Worm (Caenorhabditis elegans): ENCODE measurements around the gene lge-1.

lge-1 gene

ce11 chrX:10971118-10971517 lies 4.8 kb downstream of the lge-1 start:
- TF ChIP-seq lin-13 (tag; optimal IDR thresholded peaks at IDR 0.05) (no peak), snpc-4 (tag; optimal IDR thresholded peaks at IDR 0.05) (no peak), nhr-12 (tag; optimal IDR thresholded peaks at IDR 0.05) (no peak), nhr-76 (tag; optimal IDR thresholded peaks at IDR 0.05) (no peak), mep-1 (tag; optimal IDR thresholded peaks at IDR 0.05) (no peak), ces-1 (GFP tag; optimal IDR thresholded peaks at IDR 0.05) (no peak), zip-8 (tag; optimal IDR thresholded peaks at IDR 0.05) (no peak), bed-3 (GFP tag; optimal IDR thresholded peaks at IDR 0.05) (no peak), ham-2 (GFP tag; optimal IDR thresholded peaks at IDR 0.05) (no peak), drap-1 (GFP tag; optimal IDR thresholded peaks at IDR 0.05) (no peak), tbx-8 (GFP tag; optimal IDR thresholded peaks at IDR 0.05) (no peak), M03D4.4 (tag; optimal IDR thresholded peaks at IDR 0.05) (no peak), ceh-39 (tag; optimal IDR thresholded peaks at IDR 0.05) (no peak), mls-2 (tag; optimal IDR thresholded peaks at IDR 0.05) (no peak), pha-4 (tag; optimal IDR thresholded peaks at IDR 0.05) (no peak)

- TF ChIP-seq ham-2 (GFP tag; optimal IDR thresholded peaks at IDR 0.05) = no peak
These were observed 10.3 kb downstream of the lge-1 start for ce11 chrX:10976447-10977196.

- TF ChIP-seq lin-32 (GFP tag; optimal IDR thresholded peaks at IDR 0.05) (no peak), ces-1 (GFP tag; optimal IDR thresholded peaks at IDR 0.05) (peak; percentile 38), M03D4.4 (tag; optimal IDR thresholded peaks at IDR 0.05) (no peak)
These were observed 12.8 kb downstream of the lge-1 start, which contains the start of gene pxn-2 for ce11 chrX:10979186-10979585. Gene pxn-2, minus strand, starts transcription at chrX:10979286.

DNA sequence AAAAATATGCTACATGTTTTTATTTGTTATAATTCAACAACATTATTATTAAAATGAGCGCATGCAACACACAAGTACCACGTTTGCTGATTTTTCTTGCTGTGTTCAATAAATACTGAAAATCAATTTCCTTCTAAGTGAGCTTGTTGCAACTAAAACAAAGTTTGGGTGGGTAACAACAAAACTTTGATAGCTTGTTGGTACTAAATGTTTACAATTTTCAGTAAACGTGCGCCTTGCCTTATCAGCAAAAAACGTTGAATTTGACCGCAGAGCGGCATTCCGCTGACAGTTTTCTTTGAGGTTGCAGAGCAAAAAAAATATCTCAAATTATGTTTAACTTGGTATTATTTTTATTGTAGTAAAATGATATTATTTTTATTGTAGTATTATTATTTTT lies 15.0 kb downstream of the lge-1 start:
- TF ChIP-seq nhr-237 (tag; optimal IDR thresholded peaks at IDR 0.05) (no peak), elt-1 (tag; optimal IDR thresholded peaks at IDR 0.05; ENCODE audit: borderline replicate concordance, insufficient read depth) (no peak), pha-4 (tag; optimal IDR thresholded peaks at IDR 0.05) (no peak), tbx-8 (GFP tag; optimal IDR thresholded peaks at IDR 0.05) (no peak), mls-2 (tag; optimal IDR thresholded peaks at IDR 0.05) (no peak), mep-1 (tag; optimal IDR thresholded peaks at IDR 0.05) (no peak), snpc-4 (tag; optimal IDR thresholded peaks at IDR 0.05) (no peak), ceh-43 (GFP tag; optimal IDR thresholded peaks at IDR 0.05) (no peak), unc-39 (tag; optimal IDR thresholded peaks at IDR 0.05) (no peak), flh-1 (GFP tag; optimal IDR thresholded peaks at IDR 0.05) (no peak), unc-62 (GFP tag; optimal IDR thresholded peaks at IDR 0.05) (no peak), ham-2 (GFP tag; optimal IDR thresholded peaks at IDR 0.05) (no peak), nhr-12 (tag; optimal IDR thresholded peaks at IDR 0.05) (no peak), blmp-1 (tag; optimal IDR thresholded peaks at IDR 0.05) (no peak), sem-2 (GFP tag; optimal IDR thresholded peaks at IDR 0.05) (no peak), ceh-83 (GFP tag; optimal IDR thresholded peaks at IDR 0.05) (no peak), unc-120 (tag; optimal IDR thresholded peaks at IDR 0.05; ENCODE audit: poor library complexity, severe bottlenecking) (no peak), M03D4.4 (tag; optimal IDR thresholded peaks at IDR 0.05) (no peak), ceh-39 (tag; optimal IDR thresholded peaks at IDR 0.05) (no peak), cnd-1 (tag; optimal IDR thresholded peaks at IDR 0.05) (no peak)

ce11 chrX:10982051-10982450 lies 15.7 kb downstream of the lge-1 start, which contains the start of gene ver-4:
Gene ver-4, plus strand, starts transcription at chrX:10982351.
- no peak for TF ChIP-seq snpc-4 (tag; optimal IDR thresholded peaks at IDR 0.05)
- no peak for TF ChIP-seq ztf-11 (tag; optimal IDR thresholded peaks at IDR 0.05)
- TF ChIP-seq ham-2 (GFP tag; optimal IDR thresholded peaks at IDR 0.05) = no peak
- no peak for TF ChIP-seq lin-32 (GFP tag; optimal IDR thresholded peaks at IDR 0.05)
- no peak for TF ChIP-seq zip-8 (tag; optimal IDR thresholded peaks at IDR 0.05)
- TF ChIP-seq ces-1 (GFP tag; optimal IDR thresholded peaks at IDR 0.05) = no peak
- no peak for TF ChIP-seq sptf-1 (tag; optimal IDR thresholded peaks at IDR 0.05)
- no peak for TF ChIP-seq drap-1 (GFP tag; optimal IDR thresholded peaks at IDR 0.05)
- no peak for TF ChIP-seq cnd-1 (tag; optimal IDR thresholded peaks at IDR 0.05)
- TF ChIP-seq mab-5 (tag; optimal IDR thresholded peaks at IDR 0.05) = no peak
- no peak for TF ChIP-seq tbx-8 (GFP tag; optimal IDR thresholded peaks at IDR 0.05)
- no peak for TF ChIP-seq nhr-12 (tag; optimal IDR thresholded peaks at IDR 0.05)
- TF ChIP-seq hlh-1 (tag; optimal IDR thresholded peaks at IDR 0.05) = no peak
- TF ChIP-seq nhr-76 (tag; optimal IDR thresholded peaks at IDR 0.05) = no peak
- TF ChIP-seq flh-1 (GFP tag; optimal IDR thresholded peaks at IDR 0.05) = no peak
- TF ChIP-seq mep-1 (tag; optimal IDR thresholded peaks at IDR 0.05) = no peak
- no peak for TF ChIP-seq nhr-237 (tag; optimal IDR thresholded peaks at IDR 0.05)
